Fruit fly (Drosophila melanogaster) whole organism: Measurements from ENCODE around the gene ND-ACP.

Experiments used
- Dll ChIP-seq: fragments of >200 bp; optimal IDR thresholded peaks from 2 replicates; lab custom pipeline; 2017
- psq ChIP-seq: fragments of >200 bp; optimal IDR thresholded peaks from 2 replicates; lab custom pipeline; 2017
- usp ChIP-seq: fragments of >200 bp; optimal IDR thresholded peaks from 2 replicates; lab custom pipeline; 2017; ENCODE audit warnings: missing biosample characterization, missing genetic modification characterization, mixed read lengths

DNA sequence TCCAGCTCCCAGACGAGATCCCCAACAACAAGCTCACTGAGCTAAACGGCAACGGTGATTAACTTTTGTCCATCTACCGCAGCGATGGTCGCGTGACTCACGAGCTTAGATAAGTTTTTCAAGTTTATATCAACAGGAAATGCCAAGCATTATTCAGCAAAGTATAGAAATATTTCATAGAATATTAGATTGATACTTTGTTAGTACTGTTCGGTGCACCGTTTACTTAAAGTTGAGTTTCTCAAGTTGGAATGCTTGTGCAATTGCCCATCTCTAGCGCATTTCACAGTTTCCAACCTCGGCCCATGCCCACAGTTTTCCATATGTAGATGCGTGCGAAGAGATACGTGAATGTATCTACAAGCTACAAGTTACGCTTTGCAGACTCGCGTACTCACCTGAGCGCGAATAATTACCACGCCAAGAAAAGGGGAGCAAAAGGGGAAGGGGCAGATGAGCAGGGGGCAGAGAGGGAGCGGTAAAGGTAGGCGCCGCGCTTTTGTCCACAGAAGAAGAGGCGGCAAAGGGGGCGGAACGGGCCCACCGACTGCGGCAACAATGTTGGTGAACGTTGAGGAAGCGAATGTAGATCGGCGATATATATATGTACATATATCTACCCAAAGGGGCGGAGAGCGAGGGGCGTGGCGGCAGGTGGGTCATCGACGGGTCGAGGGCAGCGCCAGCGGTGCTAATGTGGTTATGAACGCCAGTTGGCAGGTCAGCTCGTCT, 46.4 kb downstream of the ND-ACP start:
- no peak for TF ChIP-seq usp (GFP tag; lab: Kevin White, UChicago)
- TF ChIP-seq psq (lab: Kevin White, UChicago), result no peak
- TF ChIP-seq Dll, result no peak
